Fruit fly (Drosophila melanogaster): Measurements from ENCODE around the gene CG13712.
A peak's percentile ranks its signal among the peaks of the same experiment; 100 is the strongest.

CG13712 gene

dm6 chr3L:4719743-4720142 is 10.1 kb upstream of the CG13712 start:
- no peak for TF ChIP-seq pan (optimal IDR thresholded peaks at IDR 0.05)
- no peak for TF ChIP-seq usp (GFP tag; optimal IDR thresholded peaks at IDR 0.05)
- peak in 1 of 2 experiments; percentile 44 for TF ChIP-seq EcR (GFP tag; optimal IDR thresholded peaks at IDR 0.05)
- TF ChIP-seq Dll (optimal IDR thresholded peaks at IDR 0.05), result no peak
- no peak for TF ChIP-seq psq (optimal IDR thresholded peaks at IDR 0.05)
- no peak for TF ChIP-seq CG8478 (optimal IDR thresholded peaks at IDR 0.05)

dm6 chr3L:4708536-4708935 is 1.2 kb downstream of the CG13712 start:
- no peak for TF ChIP-seq psq (optimal IDR thresholded peaks at IDR 0.05)
- no peak for TF ChIP-seq pan (optimal IDR thresholded peaks at IDR 0.05)
- TF ChIP-seq CG8478 (optimal IDR thresholded peaks at IDR 0.05), result no peak
- no peak for TF ChIP-seq usp (GFP tag; optimal IDR thresholded peaks at IDR 0.05)
- TF ChIP-seq Dll (optimal IDR thresholded peaks at IDR 0.05), result no peak
- TF ChIP-seq EcR (GFP tag; optimal IDR thresholded peaks at IDR 0.05), result no peak

dm6 chr3L:4707831-4708230 is 1.9 kb downstream of the CG13712 start:
- TF ChIP-seq psq (optimal IDR thresholded peaks at IDR 0.05) (no peak), EcR (GFP tag; optimal IDR thresholded peaks at IDR 0.05) (no peak), pan (optimal IDR thresholded peaks at IDR 0.05) (no peak), CG8478 (optimal IDR thresholded peaks at IDR 0.05) (no peak), usp (GFP tag; optimal IDR thresholded peaks at IDR 0.05) (no peak)

- TF ChIP-seq Dll (optimal IDR thresholded peaks at IDR 0.05) (no peak), CG8478 (optimal IDR thresholded peaks at IDR 0.05) (no peak), pan (optimal IDR thresholded peaks at IDR 0.05) (no peak), usp (GFP tag; optimal IDR thresholded peaks at IDR 0.05) (no peak), EcR (GFP tag; optimal IDR thresholded peaks at IDR 0.05) (no peak), psq (optimal IDR thresholded peaks at IDR 0.05) (no peak)
Observed at dm6 chr3L:4702003-4702402, 7.7 kb downstream of the CG13712 start.

- TF ChIP-seq CG8478 (optimal IDR thresholded peaks at IDR 0.05), result no peak
- no peak for TF ChIP-seq Dll (optimal IDR thresholded peaks at IDR 0.05)
- no peak for TF ChIP-seq usp (GFP tag; optimal IDR thresholded peaks at IDR 0.05)
- no peak for TF ChIP-seq EcR (GFP tag; optimal IDR thresholded peaks at IDR 0.05)
- TF ChIP-seq psq (optimal IDR thresholded peaks at IDR 0.05), result no peak
- no peak for TF ChIP-seq pan (optimal IDR thresholded peaks at IDR 0.05)
Observed at dm6 chr3L:4700091-4700490, 9.6 kb downstream of the CG13712 start.

dm6 chr3L:4698496-4698895 is 11.2 kb downstream of the CG13712 start:
- no peak for TF ChIP-seq psq (optimal IDR thresholded peaks at IDR 0.05)
- TF ChIP-seq usp (GFP tag; optimal IDR thresholded peaks at IDR 0.05), result no peak
- TF ChIP-seq CG8478 (optimal IDR thresholded peaks at IDR 0.05), result no peak
- no peak for TF ChIP-seq EcR (GFP tag; optimal IDR thresholded peaks at IDR 0.05)
- TF ChIP-seq Dll (optimal IDR thresholded peaks at IDR 0.05), result no peak
- no peak for TF ChIP-seq pan (optimal IDR thresholded peaks at IDR 0.05)

dm6 chr3L:4698032-4698431 is 11.7 kb downstream of the CG13712 start:
- TF ChIP-seq Dll (optimal IDR thresholded peaks at IDR 0.05) (no peak), EcR (GFP tag; optimal IDR thresholded peaks at IDR 0.05) (no peak), CG8478 (optimal IDR thresholded peaks at IDR 0.05) (no peak), usp (GFP tag; optimal IDR thresholded peaks at IDR 0.05) (no peak), pan (optimal IDR thresholded peaks at IDR 0.05) (no peak), psq (optimal IDR thresholded peaks at IDR 0.05) (no peak)

- no peak for TF ChIP-seq usp (GFP tag; optimal IDR thresholded peaks at IDR 0.05)
- no peak for TF ChIP-seq EcR (GFP tag; optimal IDR thresholded peaks at IDR 0.05)
- no peak for TF ChIP-seq CG8478 (optimal IDR thresholded peaks at IDR 0.05)
- no peak for TF ChIP-seq pan (optimal IDR thresholded peaks at IDR 0.05)
- no peak for TF ChIP-seq Dll (optimal IDR thresholded peaks at IDR 0.05)
- no peak for TF ChIP-seq psq (optimal IDR thresholded peaks at IDR 0.05)
Observed at dm6 chr3L:4697301-4697700, 12.4 kb downstream of the CG13712 start, which contains the start of gene CG13713. Gene CG13713, plus strand, starts transcription at chr3L:4697601.

- no peak for TF ChIP-seq CG8478 (optimal IDR thresholded peaks at IDR 0.05)
- TF ChIP-seq pan (optimal IDR thresholded peaks at IDR 0.05), result no peak
- TF ChIP-seq Dll (optimal IDR thresholded peaks at IDR 0.05), result no peak
- no peak for TF ChIP-seq usp (GFP tag; optimal IDR thresholded peaks at IDR 0.05)
- no peak for TF ChIP-seq psq (optimal IDR thresholded peaks at IDR 0.05)
- TF ChIP-seq EcR (GFP tag; optimal IDR thresholded peaks at IDR 0.05), result no peak
Observed at dm6 chr3L:4696380-4696779, 13.3 kb downstream of the CG13712 start.

- TF ChIP-seq psq (optimal IDR thresholded peaks at IDR 0.05) (no peak), CG8478 (optimal IDR thresholded peaks at IDR 0.05) (no peak), Dll (optimal IDR thresholded peaks at IDR 0.05) (no peak), EcR (GFP tag; optimal IDR thresholded peaks at IDR 0.05) (no peak), usp (GFP tag; optimal IDR thresholded peaks at IDR 0.05) (no peak), pan (optimal IDR thresholded peaks at IDR 0.05) (no peak)
Observed at dm6 chr3L:4694823-4695222, 14.9 kb downstream of the CG13712 start, which contains the start of gene CG15876. Gene CG15876, minus strand, starts transcription at chr3L:4694845.

dm6 chr3L:4692177-4693134 is 17.2 kb downstream of the CG13712 start, which contains the start of gene RhoGEF64C:
Gene RhoGEF64C, plus strand, starts transcription at chr3L:4692783.
- no peak for TF ChIP-seq Dll (optimal IDR thresholded peaks at IDR 0.05)
- no peak for TF ChIP-seq EcR (GFP tag; optimal IDR thresholded peaks at IDR 0.05)
- TF ChIP-seq CG8478 (optimal IDR thresholded peaks at IDR 0.05), result no peak
- no peak for TF ChIP-seq psq (optimal IDR thresholded peaks at IDR 0.05)
- no peak for TF ChIP-seq pan (optimal IDR thresholded peaks at IDR 0.05)
- no peak for TF ChIP-seq usp (GFP tag; optimal IDR thresholded peaks at IDR 0.05)

- TF ChIP-seq EcR (GFP tag; optimal IDR thresholded peaks at IDR 0.05) (no peak), usp (GFP tag; optimal IDR thresholded peaks at IDR 0.05) (no peak), Dll (optimal IDR thresholded peaks at IDR 0.05) (no peak), psq (optimal IDR thresholded peaks at IDR 0.05) (no peak), CG8478 (optimal IDR thresholded peaks at IDR 0.05) (no peak), pan (optimal IDR thresholded peaks at IDR 0.05) (no peak)
Observed at dm6 chr3L:4691775-4692174, 17.9 kb downstream of the CG13712 start.

Data from whole organism.